Fruit fly (Drosophila melanogaster): ENCODE data around the gene CG43330.
A peak's percentile ranks its signal among the peaks of the same experiment; 100 is the strongest.

The CG43330 gene

DNA sequence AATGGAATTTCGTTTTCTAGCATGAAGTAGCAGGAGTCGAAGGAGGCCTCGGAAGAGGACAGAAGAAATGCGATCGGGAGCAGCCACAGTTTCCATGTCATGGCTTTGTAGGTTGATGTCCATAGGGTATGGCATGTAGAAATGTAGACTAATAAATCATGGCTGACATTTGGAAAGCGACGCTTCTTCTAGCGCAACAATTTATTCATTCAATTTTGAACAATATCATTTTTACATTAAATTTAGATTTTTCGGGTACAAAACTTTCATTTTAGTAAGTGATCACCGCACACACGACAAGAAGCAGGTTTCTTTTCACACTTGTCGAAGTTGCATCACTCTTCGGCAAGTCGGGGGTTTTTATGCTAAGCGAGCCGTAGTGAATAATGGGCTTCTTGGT, at the start of gene CG43330:
Gene CG43330 (minus strand): TSS at position 101 of the 400 bp plus-strand sequence.
- no peak for TF ChIP-seq CG17801 (GFP tag; optimal IDR thresholded peaks at IDR 0.05; ENCODE audit: partially characterized antibody)

- no peak for TF ChIP-seq CG17801 (GFP tag; optimal IDR thresholded peaks at IDR 0.05; ENCODE audit: partially characterized antibody)
These were observed 45.7 kb upstream of the CG43330 start, which contains the start of gene Trxr2 for dm6 chr3L:22549926-22550325. Gene Trxr2 (plus strand): TSS chr3L:22550226.

DNA sequence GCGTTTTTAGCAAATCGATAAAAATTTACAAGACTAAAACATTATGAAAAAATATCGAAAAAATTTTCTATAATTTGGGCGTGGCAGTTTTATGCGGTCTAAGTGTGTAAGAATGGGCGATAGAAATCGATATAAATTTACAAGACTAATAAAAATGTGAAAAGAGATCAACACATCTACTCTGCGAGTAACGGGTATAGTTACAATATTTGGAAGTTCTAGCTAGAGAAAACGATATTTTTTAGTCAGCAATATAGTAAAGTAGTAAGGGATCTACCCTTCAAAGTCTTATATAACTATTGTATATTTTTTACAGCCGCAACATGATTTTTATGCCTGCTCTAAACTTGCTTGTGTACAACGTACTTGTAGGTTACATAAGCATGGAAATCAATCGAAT, 43.9 kb upstream of the CG43330 start, which contains the start of gene CG11404:
Gene CG11404 (plus strand): TSS at position 301 of the 400 bp plus-strand sequence.
- no peak for TF ChIP-seq CG17801 (GFP tag; optimal IDR thresholded peaks at IDR 0.05; ENCODE audit: partially characterized antibody)

DNA sequence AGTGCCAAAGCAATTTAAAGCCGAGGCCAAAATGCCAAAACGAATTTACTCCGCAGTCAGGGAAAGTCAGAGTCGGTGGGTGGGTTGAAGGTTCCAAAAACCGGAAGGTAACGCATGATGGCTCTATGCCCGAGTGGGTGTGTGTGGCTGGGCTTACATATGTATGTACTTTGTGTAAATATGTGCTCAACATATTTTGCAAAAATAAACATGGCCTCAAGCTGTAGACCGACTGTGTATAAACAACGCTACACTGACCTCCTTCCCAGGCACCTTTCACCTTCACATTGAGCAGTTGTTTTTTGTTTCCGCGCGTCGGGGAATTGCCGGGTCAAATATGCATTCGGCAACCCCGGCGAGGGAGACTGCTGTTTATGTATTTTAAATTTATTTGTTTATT, 15.8 kb upstream of the CG43330 start:
- no peak for TF ChIP-seq CG17801 (GFP tag; optimal IDR thresholded peaks at IDR 0.05; ENCODE audit: partially characterized antibody)

dm6 chr3L:22505118-22505517, 895 bp upstream of the CG43330 start, which contains the start of gene CG43329:
Gene CG43329 (minus strand): TSS chr3L:22505218.
- no peak for TF ChIP-seq CG17801 (GFP tag; optimal IDR thresholded peaks at IDR 0.05; ENCODE audit: partially characterized antibody)

DNA sequence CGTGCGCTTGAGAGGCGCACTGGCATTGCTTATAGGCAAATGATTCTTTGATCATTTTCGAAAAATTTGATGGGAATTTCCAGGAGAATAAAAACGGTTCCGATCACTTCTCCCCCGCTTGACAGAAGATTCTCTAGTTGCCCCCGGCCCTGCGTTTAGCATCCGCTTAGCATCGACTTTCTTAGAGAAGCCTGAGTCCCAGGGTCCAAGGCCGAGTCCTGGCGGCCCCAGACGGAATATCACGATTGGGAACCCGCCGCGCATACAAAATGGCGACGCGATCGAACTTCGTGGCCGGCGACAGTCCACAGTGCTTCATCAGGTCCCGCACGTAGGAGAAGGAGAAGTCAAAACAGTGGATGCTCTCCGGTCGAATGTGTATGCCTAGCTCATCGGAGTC, 493 bp downstream of the CG43330 start, which contains the start of gene CG43331:
Gene CG43331 (minus strand): TSS at position 101 of the 400 bp plus-strand sequence.
- no peak for TF ChIP-seq CG17801 (GFP tag; optimal IDR thresholded peaks at IDR 0.05; ENCODE audit: partially characterized antibody)

- TF ChIP-seq CG17801 (GFP tag; optimal IDR thresholded peaks at IDR 0.05; ENCODE audit: partially characterized antibody), result no peak
These were observed 2.9 kb downstream of the CG43330 start, which contains the start of gene CG43312 for dm6 chr3L:22501300-22501699. Gene CG43312 (plus strand): TSS chr3L:22501600.

- TF ChIP-seq CG17801 (GFP tag; optimal IDR thresholded peaks at IDR 0.05; ENCODE audit: partially characterized antibody), result no peak
These were observed 6.6 kb downstream of the CG43330 start for dm6 chr3L:22497594-22497993.

- TF ChIP-seq CG17801 (GFP tag; optimal IDR thresholded peaks at IDR 0.05; ENCODE audit: partially characterized antibody), result no peak
These were observed 20.8 kb downstream of the CG43330 start for dm6 chr3L:22483452-22483851.

DNA sequence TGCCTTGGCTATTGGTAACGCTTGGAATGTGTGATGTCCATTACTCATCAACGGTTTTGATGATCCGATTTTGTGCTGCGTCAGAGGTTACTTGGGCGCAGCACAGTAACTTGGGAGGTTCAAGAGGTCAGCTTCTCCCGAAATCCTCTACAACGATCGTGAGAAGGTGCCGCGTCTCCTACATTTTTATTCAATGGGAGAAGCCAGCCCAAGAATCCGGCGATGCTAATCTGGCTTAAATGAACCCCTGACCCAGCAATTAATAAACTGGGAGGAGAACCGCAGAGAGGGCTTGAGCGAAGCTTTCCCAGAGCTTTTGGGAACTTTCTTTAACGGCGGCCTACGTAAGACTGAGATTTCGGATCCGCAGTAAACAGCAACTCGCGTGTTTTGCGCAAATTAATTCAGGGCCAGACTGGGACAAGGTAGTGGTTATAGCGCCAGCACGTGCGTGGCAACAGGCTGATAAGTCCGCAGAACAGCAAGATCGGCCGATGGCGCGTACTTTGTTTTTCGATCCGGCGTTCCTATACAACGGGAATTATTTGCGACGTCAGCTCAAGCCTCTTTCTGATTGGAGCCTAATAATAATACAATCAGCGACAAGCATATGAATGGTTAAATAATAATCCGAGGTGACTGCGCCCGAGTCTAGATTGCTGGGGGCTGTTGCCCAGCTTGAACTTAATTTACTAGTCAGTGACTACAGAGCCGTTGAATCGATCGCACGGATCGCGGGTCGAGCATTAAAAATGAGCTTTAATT, 30.0 kb downstream of the CG43330 start, which contains the start of gene CG11425:
Gene CG11425 (plus strand): TSS at position 715 of the 765 bp plus-strand sequence.
- TF ChIP-seq CG17801 (GFP tag; optimal IDR thresholded peaks at IDR 0.05; ENCODE audit: partially characterized antibody), result no peak

DNA sequence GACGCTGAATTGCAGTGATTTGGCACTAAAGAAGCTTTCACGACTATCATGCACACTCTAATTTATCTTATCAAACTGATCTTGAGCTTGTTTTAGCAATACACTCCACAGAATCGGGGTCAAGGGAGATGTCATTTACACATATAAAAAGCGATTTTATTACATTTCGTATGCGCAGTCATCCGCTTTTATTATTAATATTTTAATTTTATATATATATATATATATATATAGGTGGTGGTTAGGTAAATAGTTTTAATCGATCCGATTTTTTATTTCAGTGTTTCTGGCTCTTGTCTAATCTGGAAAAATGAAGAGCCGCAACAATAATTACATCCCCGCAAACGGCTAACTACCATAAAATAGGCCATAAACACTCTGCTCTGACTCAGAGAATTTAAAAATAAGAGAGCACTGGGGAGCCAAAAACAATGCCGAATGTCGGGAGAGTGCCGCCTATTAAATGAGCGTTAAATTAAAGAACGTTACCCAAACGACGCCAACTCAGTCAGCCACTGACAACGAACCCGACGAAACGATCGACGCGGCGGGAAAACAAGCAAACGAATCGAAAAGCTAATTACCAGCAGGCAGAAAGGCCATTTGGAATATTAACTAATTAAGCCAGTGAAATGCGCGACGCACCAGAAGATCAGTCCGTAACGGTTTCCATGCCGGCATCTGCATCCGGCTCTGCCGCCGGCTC, 32.5 kb downstream of the CG43330 start:
- peak; percentile 18 for TF ChIP-seq CG17801 (GFP tag; optimal IDR thresholded peaks at IDR 0.05; ENCODE audit: partially characterized antibody)

DNA sequence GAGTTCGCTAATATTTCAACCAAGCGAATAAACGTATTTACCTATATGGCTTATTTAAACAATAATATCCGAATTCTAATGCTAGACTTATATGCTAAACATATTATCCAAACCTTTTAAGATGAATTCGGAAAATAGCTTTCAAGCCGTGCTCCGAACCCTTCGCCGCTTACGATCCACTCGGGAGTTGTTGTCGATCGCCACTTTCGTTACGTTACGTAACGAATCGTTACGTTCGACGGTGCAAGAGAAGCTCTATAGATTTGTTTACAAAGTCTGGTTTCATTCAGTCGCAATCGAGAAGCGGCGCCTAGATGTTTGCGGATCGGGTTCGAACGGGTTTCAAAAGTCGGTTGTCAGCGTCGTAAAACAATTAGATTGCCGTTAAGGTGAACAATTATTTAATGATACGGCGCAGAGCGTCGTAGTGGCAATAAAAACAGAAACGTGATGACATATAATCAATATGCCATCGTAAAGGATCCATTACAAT, 33.9 kb downstream of the CG43330 start, which contains the start of gene CG11426:
Gene CG11426 (plus strand): TSS at position 258 of the 493 bp plus-strand sequence.
- TF ChIP-seq CG17801 (GFP tag; optimal IDR thresholded peaks at IDR 0.05; ENCODE audit: partially characterized antibody), result no peak

- TF ChIP-seq CG17801 (GFP tag; optimal IDR thresholded peaks at IDR 0.05; ENCODE audit: partially characterized antibody), result no peak
These were observed 35.7 kb downstream of the CG43330 start, which contains the start of gene CG11437 for dm6 chr3L:22468562-22468961. Gene CG11437 (plus strand): TSS chr3L:22468862.

DNA sequence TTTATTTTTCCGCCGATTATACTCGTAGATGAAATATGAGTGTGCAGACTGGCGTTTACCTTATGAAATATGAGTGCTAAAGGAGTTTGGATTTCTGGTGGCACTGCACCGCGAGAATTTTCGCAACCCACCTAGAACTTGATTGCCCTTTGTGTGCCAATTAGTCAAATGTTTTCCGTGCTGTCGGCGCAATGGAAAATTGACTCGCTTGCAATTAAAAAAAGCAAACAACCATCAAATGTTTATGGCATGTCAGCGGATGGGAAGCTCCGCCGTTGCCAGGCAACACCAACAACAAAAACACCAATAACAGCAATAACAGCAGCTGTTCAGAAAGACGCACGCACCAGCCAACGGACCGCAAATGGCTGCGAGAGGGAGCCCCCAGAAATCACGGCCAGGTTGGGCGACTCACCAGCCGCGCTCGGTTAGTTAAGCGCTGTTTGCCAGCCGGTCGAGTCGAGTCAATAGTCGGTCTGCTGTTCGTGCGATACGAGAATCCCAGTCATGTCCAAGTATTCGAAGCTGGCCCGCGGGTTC, 37.8 kb downstream of the CG43330 start:
- TF ChIP-seq CG17801 (GFP tag; optimal IDR thresholded peaks at IDR 0.05; ENCODE audit: partially characterized antibody), result no peak
